Worm (Caenorhabditis elegans): ENCODE results near the gene F31F7.1.

The F31F7.1 gene

ce11 chrV:6322749-6323367, 46.6 kb downstream of the F31F7.1 start:
- no peak for TF ChIP-seq unc-62 (GFP tag; optimal IDR thresholded peaks at IDR 0.05)

DNA sequence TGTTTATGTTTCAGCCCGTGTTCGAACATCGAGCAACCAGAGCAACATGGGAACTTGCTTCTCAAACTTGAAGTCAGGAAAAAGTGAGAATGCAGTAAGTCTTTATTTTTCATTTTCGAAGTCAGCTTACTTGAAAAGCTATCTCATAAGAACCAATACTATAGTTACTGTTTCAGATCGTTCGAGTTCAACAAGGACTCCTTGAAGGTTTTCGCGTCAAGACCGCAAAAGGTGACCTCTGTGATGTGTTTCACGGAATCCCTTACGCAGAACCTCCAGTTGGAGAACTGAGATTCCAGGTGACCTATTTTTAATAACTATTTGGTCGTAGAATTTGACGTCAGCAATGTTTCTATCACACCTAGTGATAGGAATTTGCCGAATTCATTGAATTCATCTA, 47.4 kb downstream of the F31F7.1 start:
- TF ChIP-seq unc-62 (GFP tag; optimal IDR thresholded peaks at IDR 0.05), result no peak

DNA sequence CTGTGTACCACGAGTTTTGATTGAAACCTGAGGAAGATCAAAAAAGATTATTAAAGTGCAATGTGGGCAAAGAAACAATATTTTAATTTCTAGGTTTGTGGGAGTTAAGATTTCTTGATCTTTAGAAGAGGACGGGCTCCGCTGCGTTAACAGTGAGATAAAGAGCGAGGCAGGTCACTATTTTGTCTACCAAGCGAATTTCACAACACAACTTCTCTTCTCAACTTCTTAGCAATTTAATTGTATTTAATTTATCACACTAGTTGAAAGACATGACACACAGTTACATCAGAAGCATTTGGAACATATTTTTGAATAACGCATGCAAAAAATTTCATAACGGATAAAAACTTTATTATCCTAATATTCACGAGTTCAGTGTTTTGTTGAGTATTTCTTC, 50.2 kb downstream of the F31F7.1 start:
- no peak for TF ChIP-seq unc-62 (GFP tag; optimal IDR thresholded peaks at IDR 0.05)

- no peak for TF ChIP-seq unc-62 (GFP tag; optimal IDR thresholded peaks at IDR 0.05)
Measured at ce11 chrV:6326980-6327379, 50.7 kb downstream of the F31F7.1 start, which contains the start of gene fbxa-202. Gene fbxa-202 (plus strand): TSS chrV:6327280.
